Worm (Caenorhabditis elegans): ENCODE data around the gene R10E4.9.

ce11 chrIII:4343070-4343469, 40.9 kb upstream of the R10E4.9 start, which contains the start of the genes B0285.3 and lcmt-1:
- TF ChIP-seq him-1 (tag; optimal IDR thresholded peaks at IDR 0.05) = no peak
- TF ChIP-seq dao-5 (tag; optimal IDR thresholded peaks at IDR 0.05) = no peak
- peak; percentile 55 for TF ChIP-seq W03F9.2 (tag; optimal IDR thresholded peaks at IDR 0.05)
